Fruit fly (Drosophila melanogaster) whole organism, pupa: ENCODE measurements around the gene CG16779.

ENCODE experiments used
- CG10348 ChIP-seq: fragments of 200-800 bp; sonication (Bioruptor generic); IDR thresholded peaks from 2 replicates; pipeline ENCODE4 v1.3.6; 2022; ENCODE audit warnings: missing biosample characterization, missing genetic modification characterization
- CG12605 ChIP-seq: fragments of 200-800 bp; sonication (Bioruptor generic); IDR thresholded peaks from 2 replicates; pipeline ENCODE4 v1.3.6; 2022; ENCODE audit warnings: missing biosample characterization, missing genetic modification characterization
- CG32121 ChIP-seq: fragments of 200-800 bp; sonication (Bioruptor generic); IDR thresholded peaks from 2 replicates; pipeline ENCODE4 v1.3.6; 2022; ENCODE audit warnings: missing biosample characterization, missing genetic modification characterization
- CG4496 ChIP-seq: fragments of 200-800 bp; sonication (Bioruptor generic); IDR thresholded peaks from 3 replicates; pipeline ENCODE4 v1.3.6; 2022; ENCODE audit warnings: missing biosample characterization, missing genetic modification characterization
- CG8159 ChIP-seq: fragments of 200-800 bp; sonication (Bioruptor generic); optimal IDR thresholded peaks from 3 replicates; lab custom pipeline; 2018; ENCODE audit warnings: missing biosample characterization, mild to moderate bottlenecking, missing genetic modification characterization, moderate library complexity
- CG8301 ChIP-seq: fragments of 200-800 bp; sonication (Bioruptor generic); optimal IDR thresholded peaks from 2 replicates; lab custom pipeline; 2018; ENCODE audit warnings: missing biosample characterization, mild to moderate bottlenecking, missing genetic modification characterization
- CG9948 ChIP-seq: fragments of 200-800 bp; sonication (Bioruptor generic); optimal IDR thresholded peaks from 2 replicates; lab custom pipeline; 2018; ENCODE audit warnings: missing biosample characterization, mild to moderate bottlenecking, missing genetic modification characterization, moderate library complexity
- D1 ChIP-seq: fragments of 200-800 bp; sonication (Bioruptor generic); optimal IDR thresholded peaks from 2 replicates; lab custom pipeline; 2018; ENCODE audit warnings: missing biosample characterization, mild to moderate bottlenecking, missing genetic modification characterization, moderate library complexity
- EcR ChIP-seq: fragments of 200-800 bp; sonication (Bioruptor generic); optimal IDR thresholded peaks from 3 replicates; lab custom pipeline; 2019; ENCODE audit warnings: missing biosample characterization, missing genetic modification characterization, mild to moderate bottlenecking, moderate library complexity, missing genetic modification reagents
- Snoo ChIP-seq: fragments of 200-800 bp; sonication (Bioruptor generic); optimal IDR thresholded peaks from 3 replicates; lab custom pipeline; 2017; ENCODE audit warnings: missing biosample characterization, mild to moderate bottlenecking, missing genetic modification characterization, inconsistent platforms

- TF ChIP-seq Snoo (tag; lab: Kevin White, UChicago): no peak
- TF ChIP-seq EcR (GFP tag; lab: Kevin White, UChicago): no peak
- no peak for TF ChIP-seq CG4496 (GFP tag; lab: Robert Waterston, UW)
- no peak for TF ChIP-seq CG32121 (GFP tag; lab: Robert Waterston, UW)
- TF ChIP-seq CG12605 (GFP tag; lab: Robert Waterston, UW): no peak
- no peak for TF ChIP-seq CG9948
- TF ChIP-seq CG10348: no peak
- no peak for TF ChIP-seq CG8159 (tag; lab: Kevin White, UChicago)
- no peak for TF ChIP-seq D1 (tag; lab: Kevin White, UChicago)
- no peak for TF ChIP-seq CG8301 (tag; lab: Kevin White, UChicago)
Observed at dm6 chr3R:9529387-9529897, 36.0 kb upstream of the CG16779 start.
